Fruit fly (Drosophila melanogaster) whole organism, embryonic: ENCODE data around the gene CG8206.
A peak's percentile ranks its signal among the peaks of the same experiment; 100 is the strongest.

ENCODE experiments used
- ATbp ChIP-seq: fragments of 200-800 bp; sonication (Bioruptor generic); optimal IDR thresholded peaks from 2 replicates; lab custom pipeline; 2017; ENCODE audit warnings: missing biosample characterization, mild to moderate bottlenecking, missing genetic modification characterization, missing genetic modification reagents
- Atf-2 ChIP-seq: fragments of 200-800 bp; sonication (Bioruptor generic); optimal IDR thresholded peaks from 2 replicates; lab custom pipeline; 2016; ENCODE audit warnings: missing biosample characterization, missing genetic modification characterization
- Bdp1 ChIP-seq: fragments of 200-800 bp; sonication (Bioruptor generic); optimal IDR thresholded peaks from 3 replicates; lab custom pipeline; 2016; ENCODE audit warnings: missing biosample characterization, missing genetic modification characterization
- CG10274 ChIP-seq: fragments of 200-800 bp; sonication (Bioruptor generic); optimal IDR thresholded peaks from 3 replicates; lab custom pipeline; 2017; ENCODE audit warnings: missing biosample characterization, mild to moderate bottlenecking, missing genetic modification characterization
- CG10979 ChIP-seq: fragments of 200-800 bp; sonication (Bioruptor generic); optimal IDR thresholded peaks from 2 replicates; lab custom pipeline; 2018; ENCODE audit warnings: missing biosample characterization, mild to moderate bottlenecking, missing genetic modification characterization, moderate library complexity
- CG11247 ChIP-seq: fragments of 200-800 bp; sonication (Bioruptor generic); IDR thresholded peaks from 2 replicates; pipeline ENCODE4 v1.3.6; 2022; ENCODE audit warnings: missing biosample characterization, missing genetic modification characterization
- CG11456 ChIP-seq: fragments of 200-800 bp; sonication (Bioruptor generic); IDR thresholded peaks from 3 replicates; pipeline ENCODE4 v1.3.6; 2022; ENCODE audit warnings: missing biosample characterization, missing genetic modification characterization
- CG11696 ChIP-seq: fragments of 200-800 bp; sonication (Bioruptor generic); IDR thresholded peaks from 2 replicates; pipeline ENCODE4 v1.3.6; 2022; ENCODE audit warnings: missing biosample characterization, missing genetic modification characterization
- CG12769 ChIP-seq: fragments of 200-800 bp; sonication (Bioruptor generic); optimal IDR thresholded peaks from 2 replicates; lab custom pipeline; 2019; ENCODE audit warnings: missing biosample characterization, mild to moderate bottlenecking, missing genetic modification characterization, moderate library complexity
- CG15269 ChIP-seq: fragments of 200-800 bp; sonication (Bioruptor generic); optimal IDR thresholded peaks from 2 replicates; lab custom pipeline; 2018; ENCODE audit warnings: missing biosample characterization, mild to moderate bottlenecking, missing genetic modification characterization, moderate library complexity
- CG15601 ChIP-seq: fragments of 200-800 bp; sonication (Bioruptor generic); optimal IDR thresholded peaks from 3 replicates; lab custom pipeline; 2019; ENCODE audit warnings: missing biosample characterization, mild to moderate bottlenecking, missing genetic modification characterization, moderate library complexity
- CG1832 ChIP-seq: fragments of 200-800 bp; sonication (Bioruptor generic); optimal IDR thresholded peaks from 2 replicates; lab custom pipeline; 2017; ENCODE audit warnings: missing biosample characterization, mild to moderate bottlenecking, missing genetic modification characterization, inconsistent platforms
- CG2120 ChIP-seq: fragments of 200-800 bp; sonication (Bioruptor generic); optimal IDR thresholded peaks from 3 replicates; lab custom pipeline; 2016; ENCODE audit warnings: missing biosample characterization, missing genetic modification characterization
- CG2199 ChIP-seq: fragments of 200-800 bp; sonication (Bioruptor generic); IDR thresholded peaks from 3 replicates; pipeline ENCODE4 v1.3.6; 2022; ENCODE audit warnings: missing biosample characterization, missing genetic modification characterization
- CG31441 ChIP-seq: fragments of 200-800 bp; sonication (Bioruptor generic); IDR thresholded peaks from 2 replicates; pipeline ENCODE4 v1.3.6; 2022; ENCODE audit warnings: missing biosample characterization, missing genetic modification characterization
- CG3847 ChIP-seq: fragments of 200-800 bp; sonication (Bioruptor generic); IDR thresholded peaks from 2 replicates; pipeline ENCODE4 v1.3.6; 2022; ENCODE audit warnings: missing biosample characterization, missing genetic modification characterization
- CG4282 ChIP-seq: fragments of 200-800 bp; sonication (Bioruptor generic); optimal IDR thresholded peaks from 2 replicates; lab custom pipeline; 2016; ENCODE audit warnings: missing biosample characterization, missing genetic modification characterization
- CG6813 ChIP-seq: fragments of 200-800 bp; sonication (Bioruptor generic); optimal IDR thresholded peaks from 2 replicates; lab custom pipeline; 2017; ENCODE audit warnings: missing biosample characterization, missing genetic modification characterization, mild to moderate bottlenecking, moderate library complexity, missing genetic modification reagents
- CG8924 ChIP-seq: fragments of 200-800 bp; optimal IDR thresholded peaks from 3 replicates; lab custom pipeline; 2019; ENCODE audit warnings: missing biosample characterization, mild to moderate bottlenecking, missing genetic modification characterization, moderate library complexity
- E2f1 ChIP-seq: fragments of 200-800 bp; sonication (Bioruptor generic); IDR thresholded peaks from 2 replicates; pipeline ENCODE4 v1.3.6; 2022; ENCODE audit warnings: missing biosample characterization, missing genetic modification characterization
- NC2α ChIP-seq: fragments of 200-800 bp; sonication (Bioruptor generic); optimal IDR thresholded peaks from 2 replicates; lab custom pipeline; 2016; ENCODE audit warnings: missing biosample characterization, missing genetic modification characterization
- Nf-YB ChIP-seq: fragments of 200-800 bp; sonication (Bioruptor generic); optimal IDR thresholded peaks from 3 replicates; lab custom pipeline; 2019; ENCODE audit warnings: missing biosample characterization, mild to moderate bottlenecking, missing genetic modification characterization, moderate library complexity
- Ptx1 ChIP-seq: fragments of 200-800 bp; sonication (Bioruptor generic); IDR thresholded peaks from 2 replicates; pipeline ENCODE4 v1.3.6; 2022; ENCODE audit warnings: missing biosample characterization, missing genetic modification characterization
- Rfx ChIP-seq: fragments of 200-800 bp; sonication (Bioruptor generic); IDR thresholded peaks from 2 replicates; pipeline ENCODE4 v1.3.6; 2022; ENCODE audit warnings: missing biosample characterization, missing genetic modification characterization
- Stat92E ChIP-seq, 3 experiments: fragments of >200 bp in 2 of 3; fragments of 200-800 bp in 1 of 3; sonication (Bioruptor generic) in 1 of 3; optimal IDR thresholded peaks; 2 replicates each; lab custom pipeline; 2017 to 2019; ENCODE audit warnings: missing biosample characterization in 3 of 3, missing genetic modification characterization in 3 of 3, mild to moderate bottlenecking in 1 of 3, moderate library complexity in 1 of 3
- Usf ChIP-seq: fragments of 200-800 bp; sonication (Bioruptor generic); optimal IDR thresholded peaks from 2 replicates; lab custom pipeline; 2017; ENCODE audit warnings: missing genotype, missing biosample characterization, missing genetic modification characterization
- Xrp1 ChIP-seq: fragments of 200-800 bp; sonication (Bioruptor generic); IDR thresholded peaks from 2 replicates; pipeline ENCODE4 v1.3.6; 2022; ENCODE audit warnings: missing biosample characterization, missing genetic modification characterization
- ato ChIP-seq: fragments of 200-800 bp; sonication (Bioruptor generic); IDR thresholded peaks from 2 replicates; pipeline ENCODE4 v1.3.6; 2022; ENCODE audit warnings: missing biosample characterization, missing genetic modification characterization; ENCODE audit not compliant: partially characterized antibody
- chinmo ChIP-seq: fragments of 200-800 bp; sonication (Bioruptor generic); IDR thresholded peaks from 4 replicates; pipeline ENCODE4 v1.3.6; 2022; ENCODE audit warnings: missing biosample characterization, missing genetic modification characterization; ENCODE audit not compliant: partially characterized antibody
- dimm ChIP-seq: fragments of 200-800 bp; sonication (Bioruptor generic); IDR thresholded peaks from 2 replicates; pipeline ENCODE4 v1.3.6; 2022; ENCODE audit warnings: missing biosample characterization, missing genetic modification characterization
- dysf ChIP-seq: fragments of 200-800 bp; sonication (Bioruptor generic); IDR thresholded peaks from 3 replicates; pipeline ENCODE4 v1.3.6; 2022; ENCODE audit warnings: missing biosample characterization, missing genetic modification characterization
- fd102C ChIP-seq: fragments of 200-800 bp; sonication (Bioruptor generic); optimal IDR thresholded peaks from 2 replicates; lab custom pipeline; 2018; ENCODE audit warnings: missing biosample characterization, mild to moderate bottlenecking, missing genetic modification characterization, moderate library complexity
- grau ChIP-seq: fragments of 200-800 bp; optimal IDR thresholded peaks from 3 replicates; lab custom pipeline; 2019; ENCODE audit warnings: missing biosample characterization, mild to moderate bottlenecking, missing genetic modification characterization, moderate library complexity
- kah ChIP-seq: fragments of 200-800 bp; sonication (Bioruptor generic); optimal IDR thresholded peaks from 2 replicates; lab custom pipeline; 2018; ENCODE audit warnings: missing biosample characterization, mild to moderate bottlenecking, missing genetic modification characterization
- lilli ChIP-seq: fragments of 200-800 bp; sonication (Bioruptor generic); optimal IDR thresholded peaks from 3 replicates; lab custom pipeline; 2016; ENCODE audit warnings: missing biosample characterization, missing genetic modification characterization
- otp ChIP-seq: fragments of 200-800 bp; sonication (Bioruptor generic); IDR thresholded peaks from 3 replicates; pipeline ENCODE4, ENCODE4 v1.3.6; 2022; ENCODE audit warnings: missing biosample characterization, missing genetic modification characterization
- pan ChIP-seq, 4 experiments: fragments of >200 bp in 3 of 4; fragments of 200-800 bp in 1 of 4; sonication (Bioruptor generic) in 1 of 4; optimal IDR thresholded peaks in 3 of 4; IDR thresholded peaks in 1 of 4; 2 replicates each; pipeline versions ENCODE4 v1.3.6 to Lab custom; 2017 to 2022; ENCODE audit warnings: missing biosample characterization in 2 of 4, missing genetic modification characterization in 2 of 4, mixed read lengths in 1 of 4
- pb ChIP-seq: fragments of 200-800 bp; sonication (Bioruptor generic); optimal IDR thresholded peaks from 3 replicates; lab custom pipeline; 2016; ENCODE audit warnings: missing biosample characterization, missing genetic modification characterization
- sd ChIP-seq: fragments of 200-800 bp; sonication (Bioruptor generic); optimal IDR thresholded peaks from 3 replicates; lab custom pipeline; 2018; ENCODE audit warnings: missing biosample characterization, mild to moderate bottlenecking, missing genetic modification characterization, moderate library complexity
- sens ChIP-seq: fragments of 200-800 bp; sonication (Bioruptor generic); peaks from one replicate; lab custom pipeline; 2016; ENCODE audit warnings: missing biosample characterization, missing genetic modification characterization
- shn ChIP-seq: fragments of 200-800 bp; sonication (Bioruptor generic); optimal IDR thresholded peaks from 3 replicates; lab custom pipeline; 2016; ENCODE audit warnings: missing biosample characterization, missing genetic modification characterization
- slbo ChIP-seq: fragments of 200-800 bp; sonication (Bioruptor generic); IDR thresholded peaks from 2 replicates; pipeline ENCODE4 v1.3.6; 2022; ENCODE audit warnings: missing biosample characterization, missing genetic modification characterization
- sob ChIP-seq: fragments of 200-800 bp; sonication (Bioruptor generic); IDR thresholded peaks from 2 replicates; pipeline ENCODE4 v1.3.6; 2022; ENCODE audit warnings: missing biosample characterization, missing genetic modification characterization
- sr ChIP-seq: fragments of 200-800 bp; sonication (Bioruptor generic); IDR thresholded peaks from 3 replicates; pipeline ENCODE4 v1.3.6; 2022; ENCODE audit warnings: missing biosample characterization, missing genetic modification characterization
- tgo ChIP-seq: fragments of 200-800 bp; sonication (Bioruptor generic); IDR thresholded peaks from 3 replicates; pipeline ENCODE4 v1.3.6; 2022; ENCODE audit warnings: missing biosample characterization, missing genetic modification characterization

The CG8206 gene

dm6 chrX:15709624-15709983 is 29.4 kb upstream of the CG8206 start (continued):
- TF ChIP-seq CG11696 (GFP tag; lab: Robert Waterston, UW) (0 out of 2 replicates have a peak, but pooled peaks have one; percentile 32), CG15601 (tag; lab: Kevin White, UChicago) (peak; percentile 56), Rfx (GFP tag; lab: Robert Waterston, UW) (peak; percentile 64), CG31441 (no peak), CG4282 (GFP tag; lab: Kevin White, UChicago) (peak; percentile 31), CG6813 (peak; percentile 1), CG2120 (GFP tag; lab: Kevin White, UChicago) (peak; percentile 8), slbo (GFP tag; lab: Robert Waterston, UW) (peak; percentile 51; the same call in 1 of the 2 replicates), ATbp (GFP tag; lab: Kevin White, UChicago) (peak; percentile 20), CG10274 (GFP tag; lab: Kevin White, UChicago) (peak; percentile 12), Atf-2 (GFP tag; lab: Kevin White, UChicago) (no peak), CG8924 (tag; lab: Kevin White, UChicago) (no peak), lilli (GFP tag; lab: Kevin White, UChicago) (peak; percentile 9), chinmo (GFP tag; lab: Robert Waterston, UW) (0 out of 4 replicates have a peak, but pooled peaks have one; percentile 8), sob (GFP tag; lab: Robert Waterston, UW) (0 out of 2 replicates have a peak, but pooled peaks have one; percentile 31), Stat92E (GFP tag; optimal IDR thresholded peaks at IDR 0.05; lab: Kevin White, UChicago) (no peak), otp (GFP tag; lab: Robert Waterston, UW) (0 out of 3 replicates have a peak, but pooled peaks have one; percentile 12), grau (tag; lab: Kevin White, UChicago) (peak; percentile 14), pan (optimal IDR thresholded peaks at IDR 0.05; lab: Kevin White, UChicago) (no peak), pan (GFP tag; optimal IDR thresholded peaks at IDR 0.05 in 1 of 2, IDR thresholded peaks at IDR 0.05 in 1 of 2) (peak in 1 of 2 experiments; percentile 28), NC2α (no peak), Xrp1 (GFP tag; lab: Robert Waterston, UW) (peak; percentile 34; the same call in 1 of the 2 replicates), kah (peak; percentile 72), CG1832 (peak; percentile 84), dimm (GFP tag; lab: Robert Waterston, UW) (no peak), CG12769 (tag; lab: Kevin White, UChicago) (peak; percentile 38), Ptx1 (GFP tag; lab: Robert Waterston, UW) (peak; percentile 19; the same call in 1 of the 2 replicates), Bdp1 (GFP tag; lab: Kevin White, UChicago) (no peak), Usf (GFP tag; lab: Kevin White, UChicago) (no peak), sens (GFP tag; lab: Kevin White, UChicago) (peak; percentile 68), dysf (0 out of 3 replicates have a peak, but pooled peaks have one; percentile 10), CG2199 (0 out of 3 replicates have a peak, but pooled peaks have one; percentile 12), pb (GFP tag; lab: Kevin White, UChicago) (no peak), fd102C (GFP tag; lab: Kevin White, UChicago) (no peak), CG11247 (GFP tag; lab: Robert Waterston, UW) (0 out of 2 replicates have a peak, but pooled peaks have one; percentile 5), CG15269 (tag; lab: Kevin White, UChicago) (peak; percentile 35), CG11456 (GFP tag; lab: Robert Waterston, UW) (peak; percentile 52; the same call in 1 of the 3 replicates), shn (GFP tag; lab: Kevin White, UChicago) (no peak), tgo (GFP tag; lab: Robert Waterston, UW) (0 out of 3 replicates have a peak, but pooled peaks have one; percentile 34), CG10979 (peak; percentile 1), CG3847 (GFP tag; lab: Robert Waterston, UW) (0 out of 2 replicates have a peak, but pooled peaks have one; percentile 6), ato (GFP tag; lab: Robert Waterston, UW) (no peak), E2f1 (GFP tag; lab: Robert Waterston, UW) (peak; percentile 33; the same call in 1 of the 2 replicates), Nf-YB (GFP tag; lab: Kevin White, UChicago) (no peak), sr (GFP tag; lab: Robert Waterston, UW) (0 out of 3 replicates have a peak, but pooled peaks have one; percentile 38), sd (tag; lab: Kevin White, UChicago) (no peak)
